Fruit fly (Drosophila melanogaster): ENCODE measurements around the gene CG15812.

- TF ChIP-seq Sp1 (GFP tag; optimal IDR thresholded peaks at IDR 0.05) = no peak
- no peak for TF ChIP-seq pan (optimal IDR thresholded peaks at IDR 0.05)
- no peak for TF ChIP-seq Dif (GFP tag; optimal IDR thresholded peaks at IDR 0.05; ENCODE audit: partially characterized antibody)
- TF ChIP-seq psq (GFP tag; optimal IDR thresholded peaks at IDR 0.05) = no peak
- no peak for TF ChIP-seq dsf (GFP tag; optimal IDR thresholded peaks at IDR 0.05; ENCODE audit: borderline replicate concordance)
Observed at dm6 chr3L:3204348-3204747, 44.6 kb downstream of the CG15812 start, which contains the start of gene CG33159.
